Fruit fly (Drosophila melanogaster) whole organism, embryonic: ENCODE measurements around the gene CG32428.
A peak's percentile ranks its signal among the peaks of the same experiment; 100 is the strongest.

Source experiments
- B-H2 ChIP-seq: fragments of 200-800 bp; sonication (Bioruptor generic); optimal IDR thresholded peaks from 2 replicates; lab custom pipeline; 2018; ENCODE audit warnings: missing biosample characterization, mild to moderate bottlenecking, missing genetic modification characterization
- CG10209 ChIP-seq: fragments of 200-800 bp; sonication (Bioruptor generic); optimal IDR thresholded peaks from 3 replicates; lab custom pipeline; 2017; ENCODE audit warnings: missing biosample characterization, mild to moderate bottlenecking, missing genetic modification characterization, missing genetic modification reagents
- CG11247 ChIP-seq: fragments of 200-800 bp; sonication (Bioruptor generic); IDR thresholded peaks from 2 replicates; pipeline ENCODE4 v1.3.6; 2022; ENCODE audit warnings: missing biosample characterization, missing genetic modification characterization
- CG11695 ChIP-seq: fragments of 200-800 bp; sonication (Bioruptor generic); IDR thresholded peaks from 3 replicates; pipeline ENCODE4 v1.3.6; 2022; ENCODE audit warnings: missing biosample characterization, missing genetic modification characterization
- CG12391 ChIP-seq: fragments of 200-800 bp; sonication (Bioruptor generic); optimal IDR thresholded peaks from 3 replicates; lab custom pipeline; 2018; ENCODE audit warnings: missing biosample characterization, mild to moderate bottlenecking, missing genetic modification characterization, moderate library complexity
- CG12769 ChIP-seq: fragments of 200-800 bp; sonication (Bioruptor generic); optimal IDR thresholded peaks from 2 replicates; lab custom pipeline; 2019; ENCODE audit warnings: missing biosample characterization, mild to moderate bottlenecking, missing genetic modification characterization, moderate library complexity
- CG13624 ChIP-seq: fragments of 200-800 bp; sonication (Bioruptor generic); optimal IDR thresholded peaks from 2 replicates; lab custom pipeline; 2016; ENCODE audit warnings: missing biosample characterization, missing genetic modification characterization
- CG14710 ChIP-seq: fragments of 200-800 bp; sonication (Bioruptor generic); optimal IDR thresholded peaks from 3 replicates; lab custom pipeline; 2019; ENCODE audit warnings: missing biosample characterization, mild to moderate bottlenecking, missing genetic modification characterization, moderate library complexity
- CG15073 ChIP-seq: fragments of 200-800 bp; sonication (Bioruptor generic); optimal IDR thresholded peaks from 2 replicates; lab custom pipeline; 2016; ENCODE audit warnings: missing biosample characterization, missing genetic modification characterization
- CG15269 ChIP-seq: fragments of 200-800 bp; sonication (Bioruptor generic); optimal IDR thresholded peaks from 2 replicates; lab custom pipeline; 2018; ENCODE audit warnings: missing biosample characterization, mild to moderate bottlenecking, missing genetic modification characterization, moderate library complexity
- CG17186 ChIP-seq: fragments of 200-800 bp; sonication (Bioruptor generic); optimal IDR thresholded peaks from 3 replicates; lab custom pipeline; 2017; ENCODE audit warnings: missing biosample characterization, missing genetic modification reagents, missing genetic modification characterization
- CG17612 ChIP-seq: fragments of 200-800 bp; sonication (Bioruptor generic); IDR thresholded peaks from 2 replicates; pipeline ENCODE4 v1.3.6; 2022; ENCODE audit warnings: missing biosample characterization, missing genetic modification characterization
- CG18262 ChIP-seq: fragments of 200-800 bp; optimal IDR thresholded peaks from 3 replicates; lab custom pipeline; 2019; ENCODE audit warnings: missing biosample characterization, mild to moderate bottlenecking, missing genetic modification characterization, moderate library complexity
- CG18619 ChIP-seq: fragments of 200-800 bp; sonication (Bioruptor generic); optimal IDR thresholded peaks from 3 replicates; lab custom pipeline; 2017; ENCODE audit warnings: missing biosample characterization, mild to moderate bottlenecking, missing genetic modification characterization
- CG2678 ChIP-seq: fragments of 200-800 bp; sonication (Bioruptor generic); optimal IDR thresholded peaks from 3 replicates; lab custom pipeline; 2019; ENCODE audit warnings: missing biosample characterization, mild to moderate bottlenecking, missing genetic modification characterization, moderate library complexity
- CG30020 ChIP-seq: fragments of 200-800 bp; optimal IDR thresholded peaks from 2 replicates; lab custom pipeline; 2019; ENCODE audit warnings: missing biosample characterization, mild to moderate bottlenecking, missing genetic modification characterization, moderate library complexity
- CG34422 ChIP-seq: fragments of 200-800 bp; sonication (Bioruptor generic); IDR thresholded peaks from 3 replicates; pipeline ENCODE4 v1.3.6; 2022; ENCODE audit warnings: missing biosample characterization, missing genetic modification characterization
- CG3726 ChIP-seq: fragments of 200-800 bp; sonication (Bioruptor generic); IDR thresholded peaks from 3 replicates; pipeline ENCODE4, ENCODE4 v1.3.6; 2022; ENCODE audit warnings: missing biosample characterization, missing genetic modification characterization
- CG4360 ChIP-seq: fragments of 200-800 bp; sonication (Bioruptor generic); IDR thresholded peaks from 2 replicates; pipeline ENCODE4 v1.3.6; 2022; ENCODE audit warnings: missing biosample characterization, missing genetic modification characterization
- CG4820 ChIP-seq: fragments of 200-800 bp; sonication (Bioruptor generic); optimal IDR thresholded peaks from 3 replicates; lab custom pipeline; 2016; ENCODE audit warnings: missing biosample characterization, missing genetic modification characterization
- CG7839 ChIP-seq: fragments of 200-800 bp; sonication (Bioruptor generic); optimal IDR thresholded peaks from 3 replicates; lab custom pipeline; 2018; ENCODE audit warnings: missing biosample characterization, mild to moderate bottlenecking, missing genetic modification characterization, moderate library complexity
- CG9609 ChIP-seq: fragments of 200-800 bp; sonication (Bioruptor generic); optimal IDR thresholded peaks from 3 replicates; lab custom pipeline; 2016; ENCODE audit warnings: missing biosample characterization, missing genetic modification characterization
- CTCF ChIP-seq: fragments of 200-800 bp; sonication (Bioruptor generic); optimal IDR thresholded peaks from 2 replicates; lab custom pipeline; 2017; ENCODE audit warnings: missing biosample characterization, mild to moderate bottlenecking, missing genetic modification characterization, moderate library complexity
- Dip3 ChIP-seq: fragments of 200-800 bp; sonication (Bioruptor generic); optimal IDR thresholded peaks from 3 replicates; lab custom pipeline; 2016; ENCODE audit warnings: missing biosample characterization, missing genetic modification characterization
- E2f2 ChIP-seq: fragments of 200-800 bp; sonication (Bioruptor generic); IDR thresholded peaks from 2 replicates; pipeline ENCODE4 v1.3.6; 2022; ENCODE audit warnings: missing biosample characterization, missing genetic modification characterization
- Ets65A ChIP-seq: fragments of 200-800 bp; sonication (Bioruptor generic); peaks from one replicate; lab custom pipeline; 2016; ENCODE audit warnings: missing biosample characterization, missing genetic modification characterization
- GATAe ChIP-seq: fragments of 200-800 bp; sonication (Bioruptor generic); conservative IDR thresholded peaks from 2 replicates; pipeline ENCODE4 v1.3.6; 2022; ENCODE audit warnings: missing biosample characterization, missing genetic modification characterization
- Lim3 ChIP-seq: fragments of 200-800 bp; sonication (Bioruptor generic); IDR thresholded peaks from 2 replicates; pipeline ENCODE4 v1.3.6; 2022; ENCODE audit warnings: missing biosample characterization, missing genetic modification characterization
- MTF-1 ChIP-seq: fragments of 200-800 bp; sonication (Bioruptor generic); optimal IDR thresholded peaks from 2 replicates; lab custom pipeline; 2018; ENCODE audit warnings: missing biosample characterization, mild to moderate bottlenecking, missing genetic modification characterization, borderline replicate concordance
- Max ChIP-seq: fragments of 200-800 bp; sonication (Bioruptor generic); optimal IDR thresholded peaks from 2 replicates; lab custom pipeline; 2016; ENCODE audit warnings: missing biosample characterization, mild to moderate bottlenecking, missing genetic modification characterization
- Meics ChIP-seq: fragments of 200-800 bp; sonication (Bioruptor generic); optimal IDR thresholded peaks from 2 replicates; lab custom pipeline; 2017; ENCODE audit warnings: missing biosample characterization, mild to moderate bottlenecking, missing genetic modification characterization
- NFAT ChIP-seq: fragments of 200-800 bp; sonication (Bioruptor generic); IDR thresholded peaks from 2 replicates; pipeline ENCODE4 v1.3.6; 2022; ENCODE audit warnings: missing biosample characterization, missing genetic modification characterization
- Sin3A ChIP-seq: fragments of >200 bp; optimal IDR thresholded peaks from 2 replicates; lab custom pipeline; 2018
- Taf1 ChIP-seq: fragments of 200-800 bp; sonication (Bioruptor generic); IDR thresholded peaks from 2 replicates; pipeline ENCODE4 v1.3.6; 2022; ENCODE audit warnings: missing biosample characterization, missing genetic modification characterization
- Trl ChIP-seq, 3 experiments: fragments of >200 bp in 2 of 3; fragments of 200-800 bp in 1 of 3; sonication (Bioruptor generic) in 1 of 3; optimal IDR thresholded peaks; 2 replicates in 1 of 3; 3 replicates in 2 of 3; lab custom pipeline; 2016 to 2017; ENCODE audit warnings: missing biosample characterization in 1 of 3, missing genetic modification characterization in 1 of 3
- Usf ChIP-seq: fragments of 200-800 bp; sonication (Bioruptor generic); optimal IDR thresholded peaks from 2 replicates; lab custom pipeline; 2017; ENCODE audit warnings: missing genotype, missing biosample characterization, missing genetic modification characterization
- ara ChIP-seq: fragments of 200-800 bp; sonication (Bioruptor generic); IDR thresholded peaks from 2 replicates; pipeline ENCODE4 v1.3.6; 2022; ENCODE audit warnings: missing biosample characterization, missing genetic modification characterization
- cad ChIP-seq: fragments of >200 bp; optimal IDR thresholded peaks from 2 replicates; lab custom pipeline; 2017; ENCODE audit warnings: missing biosample characterization, missing genetic modification characterization
- grau ChIP-seq: fragments of 200-800 bp; optimal IDR thresholded peaks from 3 replicates; lab custom pipeline; 2019; ENCODE audit warnings: missing biosample characterization, mild to moderate bottlenecking, missing genetic modification characterization, moderate library complexity
- her ChIP-seq: fragments of 200-800 bp; sonication (Bioruptor generic); optimal IDR thresholded peaks from 2 replicates; lab custom pipeline; 2016; ENCODE audit warnings: missing biosample characterization, missing genetic modification characterization
- lbe ChIP-seq: fragments of 200-800 bp; sonication (Bioruptor generic); optimal IDR thresholded peaks from 2 replicates; lab custom pipeline; 2016; ENCODE audit warnings: missing biosample characterization, mild to moderate bottlenecking, missing genetic modification characterization
- lilli ChIP-seq: fragments of 200-800 bp; sonication (Bioruptor generic); optimal IDR thresholded peaks from 3 replicates; lab custom pipeline; 2016; ENCODE audit warnings: missing biosample characterization, missing genetic modification characterization
- mam ChIP-seq: fragments of 200-800 bp; sonication (Bioruptor generic); optimal IDR thresholded peaks from 3 replicates; lab custom pipeline; 2016; ENCODE audit warnings: missing biosample characterization, missing genetic modification characterization
- nerfin-1 ChIP-seq: fragments of 200-800 bp; sonication (Bioruptor generic); optimal IDR thresholded peaks from 3 replicates; lab custom pipeline; 2019; ENCODE audit warnings: missing biosample characterization, mild to moderate bottlenecking, missing genetic modification characterization, moderate library complexity
- nom ChIP-seq: fragments of 200-800 bp; sonication (Bioruptor generic); optimal IDR thresholded peaks from 2 replicates; lab custom pipeline; 2017; ENCODE audit warnings: missing biosample characterization, missing genetic modification characterization, mild to moderate bottlenecking, moderate library complexity, missing genetic modification reagents
- onecut ChIP-seq: fragments of 200-800 bp; sonication (Bioruptor generic); IDR thresholded peaks from 2 replicates; pipeline ENCODE4 v1.3.6; 2022; ENCODE audit warnings: missing biosample characterization, missing genetic modification characterization
- otp ChIP-seq: fragments of 200-800 bp; sonication (Bioruptor generic); IDR thresholded peaks from 3 replicates; pipeline ENCODE4, ENCODE4 v1.3.6; 2022; ENCODE audit warnings: missing biosample characterization, missing genetic modification characterization
- repo ChIP-seq: fragments of 200-800 bp; sonication (Bioruptor generic); optimal IDR thresholded peaks from 2 replicates; lab custom pipeline; 2016; ENCODE audit warnings: missing biosample characterization, missing genetic modification characterization
- rib ChIP-seq: fragments of 200-800 bp; sonication (Bioruptor generic); IDR thresholded peaks from 2 replicates; pipeline ENCODE4 v1.3.6; 2022; ENCODE audit warnings: missing biosample characterization, missing genetic modification characterization
- twi ChIP-seq: fragments of 200-800 bp; optimal IDR thresholded peaks from 2 replicates; lab custom pipeline; 2019; ENCODE audit warnings: missing biosample characterization, mild to moderate bottlenecking, missing genetic modification characterization, moderate library complexity

Gene CG32428

DNA sequence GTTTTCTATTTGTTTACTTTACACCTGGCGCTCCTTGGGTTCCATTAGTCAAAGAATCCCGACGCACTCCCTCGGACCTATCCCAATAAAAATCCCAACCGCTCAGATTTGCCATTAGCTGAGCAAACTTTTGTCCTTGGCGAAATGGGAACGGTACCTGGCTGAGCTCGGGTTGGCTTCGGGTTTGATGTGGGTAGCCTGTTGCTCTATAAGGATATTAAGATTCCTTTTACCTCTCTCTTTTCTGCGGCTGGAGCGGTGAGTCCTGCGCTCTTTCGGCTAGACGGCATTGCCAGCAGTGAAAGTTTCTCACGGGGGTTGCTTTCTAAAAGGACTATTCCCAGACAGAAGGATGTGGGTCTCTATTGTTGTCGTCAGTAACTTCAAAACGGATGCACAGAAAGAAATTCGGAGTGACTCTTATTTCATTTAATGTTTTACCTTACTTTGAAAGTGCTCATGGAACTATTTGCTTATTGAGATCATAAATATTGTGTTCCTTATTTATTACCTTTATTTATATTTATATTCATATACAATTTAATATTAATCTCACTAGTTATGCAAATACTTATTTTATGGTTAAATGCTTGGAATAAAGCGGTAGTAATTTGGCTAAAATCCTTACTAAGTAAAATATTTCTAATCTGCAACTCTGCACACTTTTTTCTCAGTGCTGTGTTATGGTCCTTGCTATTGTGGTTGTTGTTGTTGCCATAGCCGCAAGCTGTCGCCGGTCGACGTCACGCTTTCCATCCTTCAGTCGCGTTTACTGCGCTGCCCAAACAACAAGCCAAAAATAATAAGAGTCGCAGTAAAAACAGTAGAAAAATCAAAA, 31.7 kb downstream of the CG32428 start, which contains the start of gene CG5910 (continued):
- TF ChIP-seq onecut (GFP tag; lab: Robert Waterston, UW) (no peak; the same call in 1 of the 2 replicates), CG7839 (tag; lab: Kevin White, UChicago) (peak; percentile 95), CG34422 (peak; percentile 24; the same call in 1 of the 3 replicates), Ets65A (GFP tag; lab: Kevin White, UChicago) (peak; percentile 84), Meics (peak; percentile 94), lilli (GFP tag; lab: Kevin White, UChicago) (peak; percentile 63), otp (GFP tag; lab: Robert Waterston, UW) (no peak), Max (GFP tag; lab: Kevin White, UChicago) (peak; percentile 77), Sin3A (lab: Kevin White, UChicago) (no peak), CTCF (peak; percentile 36), CG3726 (GFP tag; lab: Robert Waterston, UW) (peak; percentile 68; the same call in 2 of the 3 replicates), nom (GFP tag; lab: Kevin White, UChicago) (peak; percentile 40), Taf1 (GFP tag; lab: Robert Waterston, UW) (peak; percentile 67), E2f2 (GFP tag; lab: Robert Waterston, UW) (peak; percentile 37; the same call in 1 of the 2 replicates), twi (tag; lab: Kevin White, UChicago) (peak; percentile 80), Trl (optimal IDR thresholded peaks at IDR 0.05; lab: Kevin White, UChicago) (peak; percentile 31 to 44), Trl (GFP tag; optimal IDR thresholded peaks at IDR 0.05; lab: Kevin White, UChicago) (no peak), CG2678 (peak; percentile 96), CG18619 (GFP tag; lab: Kevin White, UChicago) (peak; percentile 93), Usf (GFP tag; lab: Kevin White, UChicago) (peak; percentile 70), CG14710 (tag; lab: Kevin White, UChicago) (peak; percentile 93), Lim3 (GFP tag; lab: Robert Waterston, UW) (0 out of 2 replicates have a peak, but pooled peaks have one; percentile 19), grau (tag; lab: Kevin White, UChicago) (peak; percentile 93), CG10209 (GFP tag; lab: Kevin White, UChicago) (peak; percentile 89), nerfin-1 (tag; lab: Kevin White, UChicago) (peak; percentile 87), CG15269 (tag; lab: Kevin White, UChicago) (peak; percentile 90), rib (GFP tag; lab: Robert Waterston, UW) (peak; percentile 60), CG15073 (GFP tag; lab: Kevin White, UChicago) (no peak), CG12769 (tag; lab: Kevin White, UChicago) (peak; percentile 56), CG12391 (tag; lab: Kevin White, UChicago) (peak; percentile 94), CG13624 (peak; percentile 16), CG17612 (GFP tag; lab: Robert Waterston, UW) (peak; percentile 50; the same call in 1 of the 2 replicates), CG18262 (peak; percentile 95), ara (0 out of 2 replicates have a peak, but pooled peaks have one; percentile 33), GATAe (GFP tag; lab: Robert Waterston, UW) (0 out of 2 replicates have a peak, but pooled peaks have one; percentile 23), CG11247 (GFP tag; lab: Robert Waterston, UW) (peak; percentile 70), her (GFP tag; lab: Kevin White, UChicago) (no peak), B-H2 (GFP tag; lab: Kevin White, UChicago) (peak; percentile 78), MTF-1 (GFP tag; lab: Kevin White, UChicago) (peak; percentile 53), mam (GFP tag; lab: Kevin White, UChicago) (peak; percentile 53), lbe (GFP tag; lab: Kevin White, UChicago) (peak; percentile 11), CG4820 (GFP tag; lab: Kevin White, UChicago) (peak; percentile 79), NFAT (GFP tag; lab: Robert Waterston, UW) (no peak), CG30020 (peak; percentile 70), CG9609 (GFP tag; lab: Kevin White, UChicago) (no peak), CG11695 (peak; percentile 87), CG17186 (no peak), CG4360 (peak; percentile 76), cad (GFP tag; lab: Kevin White, UChicago) (no peak), repo (GFP tag; lab: Kevin White, UChicago) (no peak), Dip3 (GFP tag; lab: Kevin White, UChicago) (no peak)
